Worm (Caenorhabditis elegans): Measurements from ENCODE around the gene Y41C4A.12.

DNA sequence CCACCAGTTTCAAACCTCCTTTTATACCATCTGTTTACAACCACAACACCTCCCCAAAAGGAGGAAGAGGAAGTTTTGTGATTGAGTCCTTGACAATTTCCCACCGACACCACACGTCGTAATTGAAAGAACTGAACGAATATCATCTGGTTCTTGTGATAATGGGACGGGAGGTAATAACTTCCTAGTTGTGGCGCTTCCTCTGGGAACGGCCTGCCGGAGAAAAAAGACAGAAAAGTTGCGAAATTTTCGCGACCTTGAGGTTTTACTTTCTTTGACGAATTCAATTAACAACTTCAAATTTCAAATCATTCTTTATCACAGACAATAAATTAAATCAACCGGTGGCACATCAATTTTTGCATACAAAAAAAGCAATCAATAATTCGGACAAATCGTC is 19.8 kb downstream of the Y41C4A.12 start, which contains the start of gene col-96:
- TF ChIP-seq F22D6.2 (tag; optimal IDR thresholded peaks at IDR 0.05) (no peak), ceh-91 (GFP tag; IDR thresholded peaks at IDR 0.05) (no peak), madf-8 (GFP tag; conservative IDR thresholded peaks at IDR 0.05) (no peak), hsf-1 (GFP tag; IDR thresholded peaks at IDR 0.05) (no peak), dpl-1 (GFP tag; optimal IDR thresholded peaks at IDR 0.05) (no peak), rpc-1 (optimal IDR thresholded peaks at IDR 0.05) (no peak), rpc-1 (tag; optimal IDR thresholded peaks at IDR 0.05) (no peak)

Measured in whole organism, young adult.